Fruit fly (Drosophila melanogaster) whole organism, adult: ENCODE measurements around the gene CG42821.

Experiments
- CG11617 ChIP-seq: fragments of 200-800 bp; sonication (Bioruptor generic); optimal IDR thresholded peaks from 2 replicates; lab custom pipeline; 2017; ENCODE audit warnings: mild to moderate bottlenecking, missing biosample characterization, missing genetic modification reagents, missing genetic modification characterization
- CG12768 ChIP-seq: fragments of 200-800 bp; sonication (Bioruptor generic); optimal IDR thresholded peaks from 2 replicates; lab custom pipeline; 2017; ENCODE audit warnings: missing biosample characterization, missing genetic modification characterization, mild to moderate bottlenecking, moderate library complexity, missing genetic modification reagents
- CG14711 ChIP-seq: fragments of 200-800 bp; sonication (Bioruptor generic); optimal IDR thresholded peaks from 2 replicates; lab custom pipeline; 2018; ENCODE audit warnings: missing biosample characterization, mild to moderate bottlenecking, missing genetic modification characterization, moderate library complexity
- CG33017 ChIP-seq: fragments of 200-800 bp; sonication (Bioruptor generic); optimal IDR thresholded peaks from 2 replicates; lab custom pipeline; 2018; ENCODE audit warnings: missing biosample characterization, mild to moderate bottlenecking, missing genetic modification characterization, moderate library complexity
- CG5204 ChIP-seq: fragments of 200-800 bp; sonication (Bioruptor generic); optimal IDR thresholded peaks from 2 replicates; lab custom pipeline; 2016; ENCODE audit warnings: missing biosample characterization, missing genetic modification characterization
- CG7101 ChIP-seq: fragments of 200-800 bp; sonication (Bioruptor generic); optimal IDR thresholded peaks from 2 replicates; lab custom pipeline; 2018; ENCODE audit warnings: missing biosample characterization, mild to moderate bottlenecking, missing genetic modification characterization, moderate library complexity
- Clk ChIP-seq: fragments of 200-800 bp; sonication (Bioruptor generic); optimal IDR thresholded peaks from 2 replicates; lab custom pipeline; 2017; ENCODE audit warnings: missing biosample characterization, missing genetic modification characterization
- Hr96 ChIP-seq: fragments of 200-800 bp; sonication (Bioruptor generic); optimal IDR thresholded peaks from 2 replicates; lab custom pipeline; 2016; ENCODE audit warnings: missing biosample characterization, missing genetic modification characterization
- cic ChIP-seq: fragments of 200-800 bp; sonication (Bioruptor generic); optimal IDR thresholded peaks from 2 replicates; lab custom pipeline; 2017; ENCODE audit warnings: missing biosample characterization, mild to moderate bottlenecking, missing genetic modification characterization, moderate library complexity
- kay ChIP-seq: fragments of 200-800 bp; sonication (Bioruptor generic); peaks from one replicate; lab custom pipeline; 2016; ENCODE audit warnings: missing biosample characterization, missing genetic modification characterization, borderline replicate concordance
- ovo ChIP-seq: fragments of 200-800 bp; sonication (Bioruptor generic); optimal IDR thresholded peaks from 2 replicates; lab custom pipeline; 2016; ENCODE audit warnings: missing biosample characterization, missing genetic modification characterization
- pad ChIP-seq: fragments of 200-800 bp; sonication (Bioruptor generic); optimal IDR thresholded peaks from 3 replicates; lab custom pipeline; 2017; ENCODE audit warnings: missing biosample characterization, missing genetic modification characterization, mild to moderate bottlenecking, moderate library complexity, missing genetic modification reagents
- tj ChIP-seq: fragments of 200-800 bp; sonication (Bioruptor generic); optimal IDR thresholded peaks from 3 replicates; lab custom pipeline; 2017; ENCODE audit warnings: missing biosample characterization, mild to moderate bottlenecking, missing genetic modification characterization, moderate library complexity

- TF ChIP-seq CG33017 (tag; lab: Kevin White, UChicago) (no peak), kay (peak; percentile 56), CG5204 (no peak), Hr96 (no peak), cic (GFP tag; lab: Kevin White, UChicago) (no peak), Clk (GFP tag; lab: Kevin White, UChicago) (no peak), pad (GFP tag; lab: Kevin White, UChicago) (no peak), CG14711 (tag; lab: Kevin White, UChicago) (no peak), CG11617 (GFP tag; lab: Kevin White, UChicago) (no peak), CG7101 (tag; lab: Kevin White, UChicago) (no peak), tj (peak; percentile 44), CG12768 (GFP tag; lab: Kevin White, UChicago) (no peak), ovo (GFP tag; lab: Kevin White, UChicago) (no peak)
Measured at dm6 chr3R:17379742-17380141, 33.1 kb upstream of the CG42821 start, which contains the start of gene lute.
